Worm (Caenorhabditis elegans): Measurements from ENCODE around the gene ubl-1.
A peak's percentile ranks its signal among the peaks of the same experiment; 100 is the strongest.

- TF ChIP-seq lsy-2 (tag; optimal IDR thresholded peaks at IDR 0.05) (peak; percentile 27 to 79), ama-1 (optimal IDR thresholded peaks at IDR 0.05) (no peak), nhr-237 (tag; optimal IDR thresholded peaks at IDR 0.05) (no peak), egl-13 (tag; optimal IDR thresholded peaks at IDR 0.05) (no peak), skn-1 (tag; optimal IDR thresholded peaks at IDR 0.05) (peak; percentile 28), ces-1 (GFP tag; optimal IDR thresholded peaks at IDR 0.05) (no peak), fkh-8 (tag; optimal IDR thresholded peaks at IDR 0.05) (no peak), nhr-76 (tag; optimal IDR thresholded peaks at IDR 0.05) (no peak), unc-62 (GFP tag; optimal IDR thresholded peaks at IDR 0.05) (no peak), lin-15B (tag; optimal IDR thresholded peaks at IDR 0.05) (no peak), aha-1 (tag; optimal IDR thresholded peaks at IDR 0.05) (no peak), nhr-12 (tag; optimal IDR thresholded peaks at IDR 0.05) (no peak)
Observed at ce11 chrIII:3070026-3070573, 2.0 kb downstream of the ubl-1 start, which contains the start of gene H06I04.3.
